Worm (Caenorhabditis elegans) whole organism, L4/young adult: ENCODE data around the gene rom-3.

ENCODE experiments used
- W03F9.2 ChIP-seq: fragments of 150-350 bp; optimal IDR thresholded peaks from 2 replicates; lab custom pipeline; 2014; ENCODE audit warnings: missing biosample characterization, missing genetic modification characterization
- dao-5 ChIP-seq: sonication (generic microtip); optimal IDR thresholded peaks from 2 replicates; lab custom pipeline; 2016; ENCODE audit warnings: missing genotype, missing genetic modification characterization, moderate library complexity, missing compliant biosample characterization
- him-1 ChIP-seq: sonication (generic microtip); optimal IDR thresholded peaks from 2 replicates; lab custom pipeline; 2016; ENCODE audit warnings: missing genotype, missing genetic modification reagents, missing genetic modification characterization, missing compliant biosample characterization

DNA sequence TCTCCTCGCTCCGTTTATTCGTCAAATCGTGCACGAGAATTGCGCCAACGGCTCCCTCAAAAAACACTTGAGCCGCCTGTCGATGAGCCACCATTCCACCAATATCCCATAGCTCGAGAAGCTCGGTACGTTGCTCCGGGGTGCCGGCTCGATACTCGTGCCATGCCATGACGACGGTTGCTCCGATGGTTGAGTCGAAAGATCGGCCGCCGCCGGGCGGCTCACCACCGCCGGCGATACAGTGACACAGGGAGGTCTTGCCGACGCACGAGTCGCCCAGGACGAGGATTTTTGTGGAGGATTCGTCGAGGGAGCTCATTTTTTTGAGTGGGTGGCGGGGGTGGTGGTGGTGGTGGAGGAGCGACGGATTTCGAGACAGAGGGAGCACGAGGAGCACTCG, 34.2 kb downstream of the rom-3 start:
- TF ChIP-seq W03F9.2 (tag; lab: Kevin White, UChicago) (no peak), him-1 (tag; lab: Kevin White, UChicago) (no peak), dao-5 (no peak)
